Fruit fly (Drosophila melanogaster) whole organism, wandering third instar larva: ENCODE measurements around the gene psh.

Experiments used
- Abd-B ChIP-seq: fragments of >200 bp; optimal IDR thresholded peaks from 2 replicates; lab custom pipeline; 2017; ENCODE audit warnings: missing biosample characterization, missing genetic modification characterization
- CG32264 ChIP-seq: fragments of 200-800 bp; sonication (Bioruptor generic); optimal IDR thresholded peaks from 2 replicates; lab custom pipeline; 2016; ENCODE audit warnings: missing biosample characterization, missing genetic modification characterization
- CG9705 ChIP-seq: fragments of 200-800 bp; sonication (Bioruptor generic); optimal IDR thresholded peaks from 2 replicates; lab custom pipeline; 2018; ENCODE audit warnings: missing biosample characterization, mild to moderate bottlenecking, missing genetic modification characterization
- CrebA ChIP-seq: fragments of 200-800 bp; sonication (Bioruptor generic); optimal IDR thresholded peaks from 2 replicates; lab custom pipeline; 2016; ENCODE audit warnings: missing biosample characterization, mild to moderate bottlenecking, missing genetic modification characterization, borderline replicate concordance
- Dfd ChIP-seq: fragments of >200 bp; optimal IDR thresholded peaks from 2 replicates; lab custom pipeline; 2017; ENCODE audit warnings: missing biosample characterization, missing genetic modification characterization
- Dif ChIP-seq: fragments of 200-275, 200-300 bp; sonication (Bioruptor generic); optimal IDR thresholded peaks from 2 replicates; lab custom pipeline; 2018; ENCODE audit warnings: missing biosample characterization, missing genetic modification characterization; ENCODE audit not compliant: partially characterized antibody
- GATAd ChIP-seq: sonication (Bioruptor generic); optimal IDR thresholded peaks from 2 replicates; lab custom pipeline; 2016; ENCODE audit warnings: missing biosample characterization, missing genetic modification characterization
- HLH106 ChIP-seq: fragments of 200-800 bp; optimal IDR thresholded peaks from 3 replicates; lab custom pipeline; 2019; ENCODE audit warnings: missing biosample characterization, mild to moderate bottlenecking, missing genetic modification characterization, moderate library complexity
- Hnf4 ChIP-seq: fragments of 200-800 bp; sonication (Bioruptor generic); optimal IDR thresholded peaks from 2 replicates; lab custom pipeline; 2016; ENCODE audit warnings: missing biosample characterization, mild to moderate bottlenecking, missing genetic modification characterization
- Hr78 ChIP-seq: fragments of >200 bp; optimal IDR thresholded peaks from 2 replicates; lab custom pipeline; 2017; ENCODE audit warnings: missing biosample characterization, missing genetic modification characterization
- Hr83 ChIP-seq: fragments of 200-300 bp; sonication (Bioruptor generic); optimal IDR thresholded peaks from 2 replicates; lab custom pipeline; 2016; ENCODE audit warnings: missing biosample characterization, mild to moderate bottlenecking, missing genetic modification characterization, moderate library complexity; ENCODE audit not compliant: poor library complexity, severe bottlenecking
- Jra ChIP-seq: sonication (Bioruptor generic); optimal IDR thresholded peaks from 2 replicates; lab custom pipeline; 2016; ENCODE audit warnings: missing biosample characterization, missing genetic modification characterization
- Mio ChIP-seq: sonication (Bioruptor generic); optimal IDR thresholded peaks from 2 replicates; lab custom pipeline; 2016; ENCODE audit warnings: missing biosample characterization, missing genetic modification characterization
- Myc ChIP-seq: fragments of >200 bp; optimal IDR thresholded peaks from 2 replicates; lab custom pipeline; 2017
- N ChIP-seq: fragments of >200 bp; optimal IDR thresholded peaks from 2 replicates; lab custom pipeline; 2018; ENCODE audit warnings: missing biosample characterization, missing external identifiers, missing genetic modification characterization
- OdsH ChIP-seq: fragments of 200-800 bp; sonication (Bioruptor generic); optimal IDR thresholded peaks from 2 replicates; lab custom pipeline; 2016; ENCODE audit warnings: missing biosample characterization, mild to moderate bottlenecking, missing genetic modification characterization
- Rel ChIP-seq, 2 experiments: fragments of 200-800 bp; sonication (Bioruptor generic) in 1 of 2; optimal IDR thresholded peaks; 2 replicates in 1 of 2; 3 replicates in 1 of 2; lab custom pipeline; 2016 to 2019; ENCODE audit warnings: mild to moderate bottlenecking in 2 of 2, missing biosample characterization in 2 of 2, missing genetic modification characterization in 2 of 2, moderate library complexity in 1 of 2
- Sp1 ChIP-seq: fragments of 200-800 bp; sonication (Bioruptor generic); optimal IDR thresholded peaks from 3 replicates; lab custom pipeline; 2019; ENCODE audit warnings: missing biosample characterization, mild to moderate bottlenecking, missing genetic modification characterization, moderate library complexity
- Vsx2 ChIP-seq: fragments of 200-300, 225-300 bp; sonication (Bioruptor generic); optimal IDR thresholded peaks from 2 replicates; lab custom pipeline; 2018; ENCODE audit warnings: missing biosample characterization, missing genetic modification characterization; ENCODE audit not compliant: partially characterized antibody
- br ChIP-seq: fragments of 200-800 bp; sonication (Bioruptor generic); optimal IDR thresholded peaks from 2 replicates; lab custom pipeline; 2016; ENCODE audit warnings: missing biosample characterization, missing genetic modification characterization
- brk ChIP-seq: fragments of 200-800 bp; sonication (Bioruptor generic); optimal IDR thresholded peaks from 2 replicates; lab custom pipeline; 2016; ENCODE audit warnings: missing biosample characterization, mild to moderate bottlenecking, missing genetic modification characterization
- dl ChIP-seq, 2 experiments: fragments of 175-275, 200-275 bp in 1 of 2; fragments of 200-275 bp in 1 of 2; sonication (Bioruptor generic); optimal IDR thresholded peaks; lab custom pipeline; 2018; ENCODE audit warnings: mild to moderate bottlenecking in 2 of 2, missing biosample characterization in 2 of 2, missing genetic modification characterization in 2 of 2, moderate library complexity in 2 of 2; ENCODE audit not compliant: partially characterized antibody in 2 of 2, insufficient read depth in 1 of 2
- dmrt93B ChIP-seq: fragments of 200-800 bp; sonication (Bioruptor generic); optimal IDR thresholded peaks from 2 replicates; lab custom pipeline; 2018; ENCODE audit warnings: missing biosample characterization, mild to moderate bottlenecking, missing genetic modification characterization
- dsf ChIP-seq: sonication (Bioruptor generic); optimal IDR thresholded peaks from 2 replicates; lab custom pipeline; 2016; ENCODE audit warnings: missing biosample characterization, missing genetic modification characterization, borderline replicate concordance
- ey ChIP-seq: fragments of 200-800 bp; sonication (Bioruptor generic); optimal IDR thresholded peaks from 2 replicates; lab custom pipeline; 2016; ENCODE audit warnings: missing biosample characterization, missing genetic modification characterization
- foxo ChIP-seq, 2 experiments: fragments of 200-800 bp; sonication (Bioruptor generic); optimal IDR thresholded peaks; 2 replicates in 1 of 2; 3 replicates in 1 of 2; lab custom pipeline; 2016 to 2017; ENCODE audit warnings: missing biosample characterization in 2 of 2, missing genetic modification characterization in 2 of 2
- fru ChIP-seq: fragments of 200-800 bp; sonication (Bioruptor generic); optimal IDR thresholded peaks from 3 replicates; lab custom pipeline; 2016; ENCODE audit warnings: missing biosample characterization, mild to moderate bottlenecking, missing genetic modification characterization
- h ChIP-seq: fragments of 200-800 bp; sonication (Bioruptor generic); optimal IDR thresholded peaks from 3 replicates; lab custom pipeline; 2016; ENCODE audit warnings: missing biosample characterization, mild to moderate bottlenecking, missing genetic modification characterization
- jim ChIP-seq: fragments of 175-275, 200-325 bp; sonication (Bioruptor generic); optimal IDR thresholded peaks from 2 replicates; lab custom pipeline; 2016; ENCODE audit warnings: missing biosample characterization, mild to moderate bottlenecking, missing genetic modification characterization
- lola ChIP-seq: fragments of >200 bp; optimal IDR thresholded peaks from 2 replicates; lab custom pipeline; 2017; ENCODE audit warnings: missing biosample characterization, missing genetic modification characterization
- pan ChIP-seq: fragments of >200 bp; optimal IDR thresholded peaks from 2 replicates; lab custom pipeline; 2017
- psq ChIP-seq: fragments of 200-800 bp; sonication (Bioruptor generic); optimal IDR thresholded peaks from 3 replicates; lab custom pipeline; 2017; ENCODE audit warnings: missing biosample characterization, mild to moderate bottlenecking, missing genetic modification characterization, moderate library complexity
- rgr ChIP-seq: fragments of 200-800 bp; sonication (Bioruptor generic); optimal IDR thresholded peaks from 3 replicates; lab custom pipeline; 2016; ENCODE audit warnings: missing biosample characterization, mild to moderate bottlenecking, missing genetic modification characterization
- sage ChIP-seq: fragments of 200-800 bp; sonication (Bioruptor generic); optimal IDR thresholded peaks from 2 replicates; lab custom pipeline; 2016; ENCODE audit warnings: missing biosample characterization, mild to moderate bottlenecking, missing genetic modification characterization
- sv ChIP-seq: fragments of 200-800 bp; sonication (Bioruptor generic); optimal IDR thresholded peaks from 3 replicates; lab custom pipeline; 2016; ENCODE audit warnings: missing biosample characterization, missing genetic modification characterization
- tai ChIP-seq: sonication (Bioruptor generic); optimal IDR thresholded peaks from 2 replicates; lab custom pipeline; 2016; ENCODE audit warnings: missing biosample characterization, missing genetic modification characterization
- usp ChIP-seq: fragments of >200 bp; optimal IDR thresholded peaks from 2 replicates; lab custom pipeline; 2017; ENCODE audit warnings: missing biosample characterization, missing genetic modification characterization
- woc ChIP-seq: sonication (Bioruptor generic); optimal IDR thresholded peaks from 2 replicates; lab custom pipeline; 2016; ENCODE audit warnings: missing biosample characterization, mild to moderate bottlenecking, missing genetic modification characterization

psh gene

dm6 chrX:18506639-18507528 lies 20.2 kb upstream of the psh start:
- TF ChIP-seq Hr78 (GFP tag; lab: Kevin White, UChicago) (no peak), dl (GFP tag; optimal IDR thresholded peaks at IDR 0.05; lab: Kevin White, UChicago; ENCODE audit: insufficient read depth in 1 of 2, partially characterized antibody in 2 of 2) (no peak), Dif (GFP tag; lab: Kevin White, UChicago) (no peak), usp (GFP tag; lab: Kevin White, UChicago) (no peak), lola (GFP tag; lab: Kevin White, UChicago) (no peak), HLH106 (tag; lab: Kevin White, UChicago) (peak; percentile 17), Hnf4 (GFP tag; lab: Kevin White, UChicago) (peak; percentile 56), tai (GFP tag; lab: Kevin White, UChicago) (no peak), Dfd (GFP tag; lab: Kevin White, UChicago) (no peak), h (peak; percentile 64), CrebA (GFP tag; lab: Kevin White, UChicago) (no peak), CG9705 (GFP tag; lab: Kevin White, UChicago) (no peak), GATAd (GFP tag; lab: Kevin White, UChicago) (no peak), ey (peak; percentile 48), foxo (GFP tag; optimal IDR thresholded peaks at IDR 0.05; lab: Kevin White, UChicago) (peak in 1 of 2 experiments; percentile 80), Vsx2 (GFP tag; lab: Kevin White, UChicago) (no peak), woc (GFP tag; lab: Kevin White, UChicago) (no peak), jim (GFP tag; lab: Kevin White, UChicago) (no peak), N (GFP tag; lab: Kevin White, UChicago) (no peak), Sp1 (GFP tag; lab: Kevin White, UChicago) (peak; percentile 26), Rel (GFP tag; optimal IDR thresholded peaks at IDR 0.05; lab: Kevin White, UChicago) (no peak), Rel (tag; optimal IDR thresholded peaks at IDR 0.05; lab: Kevin White, UChicago) (no peak), Mio (GFP tag; lab: Kevin White, UChicago) (no peak), Myc (lab: Kevin White, UChicago) (peak; percentile 45), dsf (no peak), dmrt93B (GFP tag; lab: Kevin White, UChicago) (no peak), psq (GFP tag; lab: Kevin White, UChicago) (peak; percentile 17), rgr (GFP tag; lab: Kevin White, UChicago) (peak; percentile 64), Jra (GFP tag; lab: Kevin White, UChicago) (peak; percentile 3), OdsH (GFP tag; lab: Kevin White, UChicago) (peak; percentile 46), brk (no peak), pan (no peak), br (GFP tag; lab: Kevin White, UChicago) (peak; percentile 56), Hr83 (GFP tag; lab: Kevin White, UChicago) (no peak), sv (GFP tag; lab: Kevin White, UChicago) (peak; percentile 52), Abd-B (GFP tag; lab: Kevin White, UChicago) (no peak), fru (peak; percentile 74), CG32264 (GFP tag; lab: Kevin White, UChicago) (no peak), sage (GFP tag; lab: Kevin White, UChicago) (peak; percentile 11)
- TF ChIP-seq, all 38 proteins: peak for 15
